Worm (Caenorhabditis elegans): ENCODE measurements around the gene K01B6.4.

ce11 chrIII:9328732-9329131 lies 31.5 kb upstream of the K01B6.4 start:
- TF ChIP-seq nhr-28 (tag; optimal IDR thresholded peaks at IDR 0.05) (no peak), nhr-6 (tag; optimal IDR thresholded peaks at IDR 0.05) (no peak), ztf-7 (tag; optimal IDR thresholded peaks at IDR 0.05) (no peak)
